Worm (Caenorhabditis elegans): ENCODE measurements around the gene C43F9.11.

ce11 chrIV:10609920-10610319, 13.3 kb downstream of the C43F9.11 start:
- TF ChIP-seq unc-62 (GFP tag; optimal IDR thresholded peaks at IDR 0.05): no peak
- TF ChIP-seq snpc-4 (tag; optimal IDR thresholded peaks at IDR 0.05): no peak
- no peak for TF ChIP-seq pag-3 (tag; optimal IDR thresholded peaks at IDR 0.05; ENCODE audit: borderline replicate concordance, insufficient read depth)
- TF ChIP-seq mdl-1 (tag; optimal IDR thresholded peaks at IDR 0.05): no peak
- TF ChIP-seq zip-4 (GFP tag; optimal IDR thresholded peaks at IDR 0.05): no peak
- no peak for TF ChIP-seq lsy-2 (tag; optimal IDR thresholded peaks at IDR 0.05)
- TF ChIP-seq mep-1 (tag; optimal IDR thresholded peaks at IDR 0.05): no peak

All from whole organism, L1 larva.